Worm (Caenorhabditis elegans) whole organism, L1 larva: ENCODE results near the gene C23H3.9.

Source experiments
- C16A3.4 ChIP-seq: fragments of 150-350 bp; optimal IDR thresholded peaks from 2 replicates; lab custom pipeline; 2014; ENCODE audit warnings: missing biosample characterization, missing genetic modification characterization
- F16B12.6 ChIP-seq: fragments of 150-350 bp; optimal IDR thresholded peaks from 2 replicates; lab custom pipeline; 2014; ENCODE audit warnings: missing biosample characterization, missing genetic modification characterization
- aha-1 ChIP-seq: fragments of 150-350 bp; optimal IDR thresholded peaks from 2 replicates; lab custom pipeline; 2014; ENCODE audit warnings: missing biosample characterization, missing genetic modification characterization
- ama-1 ChIP-seq: fragments of 150-350 bp; optimal IDR thresholded peaks from 2 replicates; lab custom pipeline; 2014
- blmp-1 ChIP-seq: fragments of 150-350 bp; optimal IDR thresholded peaks from 2 replicates; lab custom pipeline; 2014; ENCODE audit warnings: missing biosample characterization, missing genetic modification characterization
- ceh-63 ChIP-seq: fragments of 200-800 bp; sonication (Bioruptor generic); optimal IDR thresholded peaks from 2 replicates; lab custom pipeline; 2018; ENCODE audit warnings: mild to moderate bottlenecking, missing genetic modification characterization, missing compliant biosample characterization
- ceh-82 ChIP-seq, 3 experiments: fragments of 150-350 bp in 1 of 3; sonication (generic microtip) in 2 of 3; optimal IDR thresholded peaks; 2 replicates each; lab custom pipeline; 2014 to 2017; ENCODE audit warnings: missing biosample characterization in 3 of 3, missing genetic modification characterization in 3 of 3
- ceh-88 ChIP-seq: fragments of 200-800 bp; sonication (Bioruptor generic); IDR thresholded peaks from 2 replicates; pipeline ENCODE4 v1.3.6; 2022; ENCODE audit warnings: missing genetic modification characterization, missing compliant biosample characterization
- efl-1 ChIP-seq, 4 experiments: fragments of 150-350 bp; optimal IDR thresholded peaks in 3 of 4; peaks in 1 of 4; 1 replicate in 1 of 4; 2 replicates in 3 of 4; lab custom pipeline; 2014; ENCODE audit warnings: missing biosample characterization in 2 of 4, missing genetic modification characterization in 2 of 4, missing genetic modification reagents in 2 of 4
- egl-13 ChIP-seq: sonication (generic microtip); optimal IDR thresholded peaks from 2 replicates; lab custom pipeline; 2016; ENCODE audit warnings: missing genotype, missing genetic modification reagents, missing genetic modification characterization, missing compliant biosample characterization
- egl-27 ChIP-seq, 2 experiments: fragments of 150-350 bp in 1 of 2; sonication (generic microtip); optimal IDR thresholded peaks; 3 replicates each; lab custom pipeline; 2017 to 2018; ENCODE audit warnings: missing biosample characterization in 2 of 2, missing genetic modification characterization in 2 of 2, missing genetic modification reagents in 2 of 2
- elt-3 ChIP-seq, 6 experiments: fragments of 150-350 bp in 1 of 6; sonication (generic microtip); optimal IDR thresholded peaks; 2 replicates each; lab custom pipeline; 2017 to 2018; ENCODE audit warnings: missing biosample characterization in 6 of 6, missing genetic modification characterization in 6 of 6, inconsistent platforms in 1 of 6
- fkh-10 ChIP-seq: sonication (generic microtip); optimal IDR thresholded peaks from 2 replicates; lab custom pipeline; 2017; ENCODE audit warnings: missing biosample characterization, missing genetic modification reagents, missing genetic modification characterization
- hlh-17 ChIP-seq: fragments of 200-800 bp; sonication (Bioruptor generic); optimal IDR thresholded peaks from 2 replicates; lab custom pipeline; 2018; ENCODE audit warnings: missing genetic modification characterization, mild to moderate bottlenecking, missing compliant biosample characterization, moderate library complexity, borderline replicate concordance
- hpl-2 ChIP-seq: fragments of 150-350 bp; optimal IDR thresholded peaks from 2 replicates; lab custom pipeline; 2014; ENCODE audit warnings: missing biosample characterization, missing genetic modification reagents, missing genetic modification characterization
- irx-1 ChIP-seq: sonication (generic microtip); optimal IDR thresholded peaks from 2 replicates; lab custom pipeline; 2016; ENCODE audit warnings: missing genetic modification characterization, missing compliant biosample characterization
- isw-1 ChIP-seq: fragments of 200-800 bp; sonication (Bioruptor generic); IDR thresholded peaks from 2 replicates; pipeline ENCODE4 v1.3.6; 2022; ENCODE audit warnings: missing genetic modification characterization, missing compliant biosample characterization
- jun-1 ChIP-seq: fragments of 150-350 bp; optimal IDR thresholded peaks from 2 replicates; lab custom pipeline; 2014; ENCODE audit warnings: missing biosample characterization, missing genetic modification reagents, missing genetic modification characterization
- lin-13 ChIP-seq: fragments of 150-350 bp; optimal IDR thresholded peaks from 2 replicates; lab custom pipeline; 2014; ENCODE audit warnings: missing biosample characterization, missing genetic modification reagents, missing genetic modification characterization
- lin-14 ChIP-seq: fragments of 200-800 bp; sonication (Bioruptor generic); optimal IDR thresholded peaks from 2 replicates; lab custom pipeline; 2018; ENCODE audit warnings: mild to moderate bottlenecking, missing genetic modification characterization, moderate library complexity, missing compliant biosample characterization
- lin-15B ChIP-seq: fragments of 150-350 bp; sonication (generic microtip); optimal IDR thresholded peaks from 3 replicates; lab custom pipeline; 2014; ENCODE audit warnings: missing biosample characterization, missing genetic modification characterization
- lin-35 ChIP-seq, 2 experiments: fragments of 150-350 bp; optimal IDR thresholded peaks; 2 replicates each; lab custom pipeline; 2014; ENCODE audit warnings: missing biosample characterization in 2 of 2, missing genetic modification characterization in 2 of 2, missing genetic modification reagents in 2 of 2
- lir-3 ChIP-seq: sonication (generic microtip); optimal IDR thresholded peaks from 2 replicates; lab custom pipeline; 2016; ENCODE audit warnings: mild to moderate bottlenecking, missing genetic modification characterization, moderate library complexity, missing compliant biosample characterization; ENCODE audit not compliant: poor library complexity
- lsy-2 ChIP-seq, 2 experiments: fragments of 150-350 bp; optimal IDR thresholded peaks; 2 replicates each; lab custom pipeline; 2014; ENCODE audit warnings: missing biosample characterization in 2 of 2, missing genetic modification characterization in 2 of 2
- mab-9 ChIP-seq: fragments of 200-800 bp; sonication (Bioruptor generic); IDR thresholded peaks from 2 replicates; pipeline ENCODE4 v1.3.6; 2022; ENCODE audit warnings: missing genetic modification reagents, missing genetic modification characterization, missing compliant biosample characterization
- mef-2 ChIP-seq: fragments of 150-350 bp; optimal IDR thresholded peaks from 2 replicates; lab custom pipeline; 2014; ENCODE audit warnings: missing biosample characterization, missing genetic modification characterization
- mep-1 ChIP-seq: fragments of 150-350 bp; optimal IDR thresholded peaks from 2 replicates; lab custom pipeline; 2014; ENCODE audit warnings: missing biosample characterization, missing genetic modification characterization
- nhr-11 ChIP-seq: fragments of 150-350 bp; optimal IDR thresholded peaks from 2 replicates; lab custom pipeline; 2014; ENCODE audit warnings: missing biosample characterization, missing genetic modification characterization
- nhr-20 ChIP-seq: sonication (generic microtip); optimal IDR thresholded peaks from 2 replicates; lab custom pipeline; 2016; ENCODE audit warnings: mild to moderate bottlenecking, missing genetic modification characterization, missing compliant biosample characterization
- nhr-28 ChIP-seq: fragments of 150-350 bp; optimal IDR thresholded peaks from 2 replicates; lab custom pipeline; 2014; ENCODE audit warnings: missing biosample characterization, missing genetic modification characterization
- nhr-47 ChIP-seq: sonication (generic microtip); optimal IDR thresholded peaks from 2 replicates; lab custom pipeline; 2016; ENCODE audit warnings: mild to moderate bottlenecking, missing genetic modification characterization, moderate library complexity, missing compliant biosample characterization
- nhr-71 ChIP-seq: sonication (generic microtip); optimal IDR thresholded peaks from 2 replicates; lab custom pipeline; 2016; ENCODE audit warnings: mild to moderate bottlenecking, missing genetic modification characterization, moderate library complexity, missing compliant biosample characterization
- nhr-76 ChIP-seq: sonication (generic microtip); optimal IDR thresholded peaks from 2 replicates; lab custom pipeline; 2017; ENCODE audit warnings: missing biosample characterization, missing genetic modification characterization
- nhr-85 ChIP-seq: sonication (generic microtip); peaks from one replicate; lab custom pipeline; 2016; ENCODE audit warnings: missing genetic modification characterization, inconsistent platforms, missing compliant biosample characterization
- pax-3 ChIP-seq: fragments of 200-800 bp; sonication (Bioruptor generic); optimal IDR thresholded peaks from 2 replicates; lab custom pipeline; 2018; ENCODE audit warnings: mild to moderate bottlenecking, missing genetic modification characterization, moderate library complexity, missing compliant biosample characterization
- rnt-1 ChIP-seq: sonication (generic microtip); optimal IDR thresholded peaks from 2 replicates; lab custom pipeline; 2016; ENCODE audit warnings: mild to moderate bottlenecking, missing genetic modification characterization, moderate library complexity, missing compliant biosample characterization
- skn-1 ChIP-seq: fragments of 150-350 bp; optimal IDR thresholded peaks from 2 replicates; lab custom pipeline; 2014; ENCODE audit warnings: missing biosample characterization, missing genetic modification characterization
- snpc-4 ChIP-seq: fragments of 150-350 bp; optimal IDR thresholded peaks from 2 replicates; lab custom pipeline; 2014; ENCODE audit warnings: missing biosample characterization, missing genetic modification characterization
- snu-23 ChIP-seq: sonication (generic microtip); optimal IDR thresholded peaks from 2 replicates; lab custom pipeline; 2016; ENCODE audit warnings: missing genetic modification characterization, missing compliant biosample characterization
- sox-4 ChIP-seq: sonication (generic microtip); optimal IDR thresholded peaks from 2 replicates; lab custom pipeline; 2016; ENCODE audit warnings: missing genetic modification characterization, missing compliant biosample characterization
- sptf-1 ChIP-seq: fragments of 150-350 bp; optimal IDR thresholded peaks from 2 replicates; lab custom pipeline; 2014; ENCODE audit warnings: missing biosample characterization, missing genetic modification characterization
- sup-37 ChIP-seq: fragments of 200-800 bp; sonication (Bioruptor generic); optimal IDR thresholded peaks from 2 replicates; lab custom pipeline; 2018; ENCODE audit warnings: mild to moderate bottlenecking, missing genetic modification characterization, missing compliant biosample characterization
- tbx-2 ChIP-seq: sonication (generic microtip); optimal IDR thresholded peaks from 2 replicates; lab custom pipeline; 2016; ENCODE audit warnings: missing genetic modification characterization, missing compliant biosample characterization
- tlp-1 ChIP-seq: fragments of 150-350 bp; optimal IDR thresholded peaks from 2 replicates; lab custom pipeline; 2014; ENCODE audit warnings: missing biosample characterization, missing genetic modification characterization
- unc-130 ChIP-seq: fragments of 150-350 bp; optimal IDR thresholded peaks from 2 replicates; lab custom pipeline; 2017; ENCODE audit warnings: missing biosample characterization, missing genetic modification characterization, inconsistent platforms
- unc-86 ChIP-seq: sonication (generic microtip); optimal IDR thresholded peaks from 2 replicates; lab custom pipeline; 2016; ENCODE audit warnings: missing genetic modification characterization, missing compliant biosample characterization
- vab-15 ChIP-seq: sonication (generic microtip); optimal IDR thresholded peaks from 2 replicates; lab custom pipeline; 2017; ENCODE audit warnings: missing genotype, mild to moderate bottlenecking, missing genetic modification characterization, missing compliant biosample characterization
- zag-1 ChIP-seq: fragments of 150-350 bp; optimal IDR thresholded peaks from 2 replicates; lab custom pipeline; 2014; ENCODE audit warnings: missing biosample characterization, missing genetic modification characterization
- ztf-11 ChIP-seq, 2 experiments: sonication (generic microtip); optimal IDR thresholded peaks; 2 replicates each; lab custom pipeline; 2016 to 2017; ENCODE audit warnings: missing genetic modification characterization in 2 of 2, missing biosample characterization in 1 of 2, missing compliant biosample characterization in 1 of 2

C23H3.9 gene

DNA sequence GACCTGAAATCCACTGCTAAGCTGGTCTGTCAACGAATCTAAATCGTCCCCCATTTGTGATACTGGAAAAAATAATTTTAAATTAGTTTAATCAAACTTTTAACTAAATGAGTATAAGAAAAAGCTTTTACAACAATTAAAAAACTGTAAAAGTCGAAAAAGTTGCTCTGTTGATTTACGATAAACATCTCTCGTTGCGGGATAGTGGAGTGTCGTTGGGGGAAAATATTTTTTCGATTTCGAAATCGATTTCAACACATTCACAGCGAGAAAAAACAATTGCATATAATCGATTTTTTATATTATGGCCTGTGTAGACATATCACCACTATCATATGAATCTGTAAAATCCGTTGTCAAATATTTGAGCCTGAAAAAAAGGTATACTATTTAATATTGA, 47.5 kb downstream of the C23H3.9 start, which contains the start of the genes F23F1.5 and fbxc-54 (continued):
- TF ChIP-seq nhr-28 (tag; lab: Kevin White, UChicago) (no peak), lsy-2 (tag; optimal IDR thresholded peaks at IDR 0.05; lab: Kevin White, UChicago) (peak in 1 of 2 experiments; percentile 74), sox-4 (no peak), skn-1 (peak; percentile 89), F16B12.6 (tag; lab: Kevin White, UChicago) (peak; percentile 17), pax-3 (tag; lab: Kevin White, UChicago) (no peak), tlp-1 (tag; lab: Kevin White, UChicago) (no peak), ztf-11 (tag; optimal IDR thresholded peaks at IDR 0.05; lab: Kevin White, UChicago) (no peak), ama-1 (lab: Kevin White, UChicago) (no peak), mab-9 (GFP tag; lab: Robert Waterston, UW) (no peak), ceh-82 (tag; optimal IDR thresholded peaks at IDR 0.05; lab: Kevin White, UChicago) (peak in 1 of 3 experiments; percentile 57), tbx-2 (no peak), irx-1 (tag; lab: Kevin White, UChicago) (no peak), lin-35 (GFP tag; optimal IDR thresholded peaks at IDR 0.05; lab: Kevin White, UChicago) (peak; percentile 16 to 55), C16A3.4 (tag; lab: Kevin White, UChicago) (peak; percentile 46), zag-1 (no peak), lin-15B (tag; lab: Kevin White, UChicago) (peak; percentile 22), nhr-47 (tag; lab: Kevin White, UChicago) (peak; percentile 2), egl-27 (tag; optimal IDR thresholded peaks at IDR 0.05; lab: Kevin White, UChicago) (no peak)
- TF ChIP-seq, all 84 proteins: peak for 13

DNA sequence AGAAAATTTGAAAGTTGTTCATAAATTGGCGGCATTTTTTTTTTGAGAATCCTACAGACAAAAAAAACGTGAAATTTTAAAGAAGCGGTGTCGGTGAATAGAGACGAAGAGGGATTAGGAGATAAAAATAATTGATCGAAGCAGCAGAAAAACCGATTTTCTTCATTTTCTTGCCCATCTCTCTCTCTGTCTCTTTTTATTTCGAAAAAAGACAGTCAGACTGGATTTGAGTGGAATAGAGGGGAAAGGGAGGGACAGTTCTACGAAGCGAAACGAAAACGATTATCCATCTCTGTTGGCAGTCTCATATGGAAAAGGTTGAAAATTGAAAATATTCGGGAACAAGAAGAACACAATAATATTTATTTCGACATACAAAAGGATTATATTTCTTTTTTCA, 49.5 kb downstream of the C23H3.9 start:
- TF ChIP-seq hlh-17 (GFP tag; lab: Kevin White, UChicago): no peak
- peak; percentile 61 for TF ChIP-seq blmp-1 (tag; lab: Kevin White, UChicago)

DNA sequence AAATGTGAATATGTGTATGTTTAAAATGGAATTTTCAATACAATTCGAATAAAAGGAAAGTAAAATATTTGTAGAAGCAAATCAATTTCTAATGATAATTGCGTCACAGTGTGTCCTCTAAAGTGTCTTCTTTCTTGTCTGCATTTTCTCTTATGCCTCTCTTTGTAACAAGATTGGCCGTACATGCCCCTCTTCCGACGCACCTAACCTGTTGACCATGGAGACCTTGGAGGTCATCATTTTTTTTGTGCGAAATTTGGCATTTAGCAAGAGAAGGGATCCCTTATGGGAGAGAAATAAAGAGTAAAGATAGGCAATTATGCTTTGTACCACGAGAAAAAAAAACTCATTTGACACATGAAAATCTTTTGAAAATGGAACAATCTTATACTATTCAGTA, 50.8 kb downstream of the C23H3.9 start, which contains the start of gene F23F1.4:
Gene F23F1.4 (minus strand): TSS at position 141 of the 400 bp plus-strand sequence.
- TF ChIP-seq lin-15B (tag; lab: Kevin White, UChicago) (no peak), lin-14 (GFP tag; lab: Kevin White, UChicago) (peak; percentile 25), fkh-10 (GFP tag; lab: Kevin White, UChicago) (no peak), tlp-1 (tag; lab: Kevin White, UChicago) (no peak), mep-1 (tag; lab: Kevin White, UChicago) (no peak), aha-1 (no peak), mef-2 (no peak), ceh-88 (no peak), snu-23 (GFP tag; lab: Kevin White, UChicago) (peak; percentile 34), ceh-63 (GFP tag; lab: Kevin White, UChicago) (no peak), nhr-71 (tag; lab: Kevin White, UChicago) (no peak), rnt-1 (tag; lab: Kevin White, UChicago) (no peak), nhr-20 (no peak), C16A3.4 (tag; lab: Kevin White, UChicago) (no peak), elt-3 (tag; optimal IDR thresholded peaks at IDR 0.05; lab: Kevin White, UChicago) (no peak), snpc-4 (tag; lab: Kevin White, UChicago) (no peak), nhr-11 (no peak), lir-3 (tag; lab: Kevin White, UChicago) (no peak), irx-1 (tag; lab: Kevin White, UChicago) (peak; percentile 13), egl-13 (no peak), sox-4 (no peak), isw-1 (GFP tag; lab: Robert Waterston, UW) (no peak), sup-37 (no peak), tbx-2 (no peak), sptf-1 (tag; lab: Kevin White, UChicago) (no peak), unc-130 (tag; lab: Kevin White, UChicago) (no peak), nhr-85 (tag; lab: Kevin White, UChicago) (peak; percentile 82), nhr-76 (tag; lab: Kevin White, UChicago) (no peak), nhr-28 (tag; lab: Kevin White, UChicago) (no peak), unc-86 (tag; lab: Kevin White, UChicago) (no peak), lin-13 (no peak), efl-1 (optimal IDR thresholded peaks at IDR 0.05; lab: Kevin White, UChicago) (no peak), efl-1 (GFP tag; optimal IDR thresholded peaks at IDR 0.05 in 1 of 2; lab: Kevin White, UChicago) (peak in 1 of 2 experiments; percentile 69), jun-1 (tag; lab: Kevin White, UChicago) (no peak), vab-15 (no peak), skn-1 (no peak), blmp-1 (tag; lab: Kevin White, UChicago) (peak; percentile 49), hpl-2 (no peak)
